Fruit fly (Drosophila melanogaster) whole organism: ENCODE results near the gene HisCl1.

Experiments used
- EcR ChIP-seq, 2 experiments: fragments of >200 bp; optimal IDR thresholded peaks; 2 replicates each; lab custom pipeline; 2017; ENCODE audit warnings: missing biosample characterization in 2 of 2, missing genetic modification characterization in 2 of 2, missing genetic modification reagents in 2 of 2
- pan ChIP-seq: fragments of >200 bp; optimal IDR thresholded peaks from 2 replicates; lab custom pipeline; 2017
- usp ChIP-seq: fragments of >200 bp; optimal IDR thresholded peaks from 2 replicates; lab custom pipeline; 2017; ENCODE audit warnings: missing biosample characterization, missing genetic modification characterization, mixed read lengths

DNA sequence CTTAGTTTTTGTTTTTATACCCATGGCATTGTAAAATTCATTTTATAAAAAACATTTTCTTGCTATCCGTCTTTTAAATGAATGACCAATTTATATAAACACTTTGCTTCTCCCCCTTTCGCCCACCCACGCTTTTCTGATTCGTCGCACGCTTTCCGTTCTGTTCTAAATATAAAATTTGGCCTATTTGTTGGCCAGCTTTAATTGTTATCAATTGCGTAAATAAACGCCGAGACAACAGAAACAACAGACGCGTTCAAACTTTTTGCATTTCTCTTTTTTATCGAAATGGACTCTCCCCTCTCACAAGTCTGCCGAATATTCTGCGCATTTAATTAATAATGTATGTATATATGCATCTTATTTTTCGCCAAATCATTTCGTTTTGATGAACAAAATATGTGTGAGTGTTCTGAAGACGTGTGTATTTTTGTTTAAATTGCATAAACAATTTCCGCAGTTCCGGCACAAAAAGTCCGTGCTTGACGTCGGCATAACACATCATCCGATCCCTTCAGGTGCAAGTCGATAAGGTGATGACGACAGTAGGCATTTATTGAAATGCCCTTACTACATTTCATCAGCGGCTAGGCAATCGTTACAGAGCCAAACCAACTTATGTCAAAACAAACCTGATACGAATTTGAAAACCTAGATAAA is 29.6 kb upstream of the HisCl1 start:
- TF ChIP-seq EcR (GFP tag; optimal IDR thresholded peaks at IDR 0.05; lab: Kevin White, UChicago) = no peak
- TF ChIP-seq pan (lab: Kevin White, UChicago) = no peak
- TF ChIP-seq usp (GFP tag; lab: Kevin White, UChicago) = no peak
